Worm (Caenorhabditis elegans): Measurements from ENCODE around the gene C48A7.16.
A peak's percentile ranks its signal among the peaks of the same experiment; 100 is the strongest.

C48A7.16 gene

ce11 chrIV:7428347-7428746, 23.1 kb downstream of the C48A7.16 start:
- TF ChIP-seq ceh-36 (tag; optimal IDR thresholded peaks at IDR 0.05) (no peak), sea-1 (GFP tag; conservative IDR thresholded peaks at IDR 0.05) (no peak), aly-1 (tag; optimal IDR thresholded peaks at IDR 0.05) (no peak), tbx-11 (GFP tag; IDR thresholded peaks at IDR 0.05) (no peak)

- TF ChIP-seq ama-1 (optimal IDR thresholded peaks at IDR 0.05) (no peak), tra-4 (tag; optimal IDR thresholded peaks at IDR 0.05) (no peak), F13C5.2 (tag; optimal IDR thresholded peaks at IDR 0.05) (no peak), hmg-4 (GFP tag; optimal IDR thresholded peaks at IDR 0.05) (no peak), hmbx-1 (tag; optimal IDR thresholded peaks at IDR 0.05) (no peak), scrt-1 (GFP tag; IDR thresholded peaks at IDR 0.05) (no peak), tbx-37 (GFP tag; conservative IDR thresholded peaks at IDR 0.05) (no peak)
Measured at ce11 chrIV:7428998-7429397, 23.7 kb downstream of the C48A7.16 start.

ce11 chrIV:7433858-7434257, 28.6 kb downstream of the C48A7.16 start, which contains the start of gene B0496.11:
TSS of gene B0496.11 (minus strand) at chrIV:7433958.
- no peak for TF ChIP-seq ceh-36 (tag; optimal IDR thresholded peaks at IDR 0.05)
- no peak for TF ChIP-seq sea-1 (GFP tag; conservative IDR thresholded peaks at IDR 0.05)
- TF ChIP-seq F13C5.2 (tag; optimal IDR thresholded peaks at IDR 0.05): no peak
- no peak for TF ChIP-seq tbx-37 (GFP tag; conservative IDR thresholded peaks at IDR 0.05)
- TF ChIP-seq ceh-13 (GFP tag; optimal IDR thresholded peaks at IDR 0.05): no peak
- no peak for TF ChIP-seq tbx-11 (GFP tag; IDR thresholded peaks at IDR 0.05)
- TF ChIP-seq hmbx-1 (tag; optimal IDR thresholded peaks at IDR 0.05): no peak

ce11 chrIV:7439377-7439776, 34.1 kb downstream of the C48A7.16 start:
- TF ChIP-seq aly-1 (tag; optimal IDR thresholded peaks at IDR 0.05): no peak
- no peak for TF ChIP-seq B0310.2 (tag; optimal IDR thresholded peaks at IDR 0.05)
- no peak for TF ChIP-seq hnd-1 (tag; optimal IDR thresholded peaks at IDR 0.05)
- TF ChIP-seq tbx-11 (GFP tag; IDR thresholded peaks at IDR 0.05): no peak
- no peak for TF ChIP-seq hmg-4 (GFP tag; optimal IDR thresholded peaks at IDR 0.05)
- TF ChIP-seq sea-1 (GFP tag; conservative IDR thresholded peaks at IDR 0.05): no peak
- TF ChIP-seq pes-1 (GFP tag; IDR thresholded peaks at IDR 0.05): no peak

ce11 chrIV:7440238-7440637, 35.0 kb downstream of the C48A7.16 start:
- TF ChIP-seq ceh-36 (tag; optimal IDR thresholded peaks at IDR 0.05): no peak
- no peak for TF ChIP-seq tbx-11 (GFP tag; IDR thresholded peaks at IDR 0.05)
- TF ChIP-seq ama-1 (optimal IDR thresholded peaks at IDR 0.05): no peak
- no peak for TF ChIP-seq ets-7 (tag; optimal IDR thresholded peaks at IDR 0.05)
- no peak for TF ChIP-seq tra-4 (tag; optimal IDR thresholded peaks at IDR 0.05)
- no peak for TF ChIP-seq tbx-37 (GFP tag; conservative IDR thresholded peaks at IDR 0.05)
- TF ChIP-seq aly-1 (tag; optimal IDR thresholded peaks at IDR 0.05): no peak
- no peak for TF ChIP-seq B0310.2 (tag; optimal IDR thresholded peaks at IDR 0.05)

ce11 chrIV:7440985-7441384, 35.7 kb downstream of the C48A7.16 start:
- TF ChIP-seq flt-1 (GFP tag; IDR thresholded peaks at IDR 0.05): peak; percentile 33; the same call in 1 of the 2 replicates
- peak; percentile 53 for TF ChIP-seq pes-1 (GFP tag; IDR thresholded peaks at IDR 0.05)

- no peak for TF ChIP-seq ceh-13 (GFP tag; optimal IDR thresholded peaks at IDR 0.05)
- TF ChIP-seq flt-1 (GFP tag; IDR thresholded peaks at IDR 0.05): no peak
- TF ChIP-seq B0310.2 (tag; optimal IDR thresholded peaks at IDR 0.05): no peak
- no peak for TF ChIP-seq aly-1 (tag; optimal IDR thresholded peaks at IDR 0.05)
- TF ChIP-seq tra-4 (tag; optimal IDR thresholded peaks at IDR 0.05): no peak
- no peak for TF ChIP-seq ceh-36 (tag; optimal IDR thresholded peaks at IDR 0.05)
- TF ChIP-seq hmg-4 (GFP tag; optimal IDR thresholded peaks at IDR 0.05): no peak
- no peak for TF ChIP-seq sea-1 (GFP tag; conservative IDR thresholded peaks at IDR 0.05)
Measured at ce11 chrIV:7445236-7445635, 40.0 kb downstream of the C48A7.16 start, which contains the start of gene valv-1. TSS of gene valv-1 (minus strand) at chrIV:7445336.

- TF ChIP-seq hnd-1 (tag; optimal IDR thresholded peaks at IDR 0.05): no peak
- TF ChIP-seq ceh-36 (tag; optimal IDR thresholded peaks at IDR 0.05): no peak
- no peak for TF ChIP-seq tbx-37 (GFP tag; conservative IDR thresholded peaks at IDR 0.05)
- no peak for TF ChIP-seq flt-1 (GFP tag; IDR thresholded peaks at IDR 0.05)
- TF ChIP-seq hmbx-1 (tag; optimal IDR thresholded peaks at IDR 0.05): no peak
- no peak for TF ChIP-seq sea-1 (GFP tag; conservative IDR thresholded peaks at IDR 0.05)
- no peak for TF ChIP-seq hmg-4 (GFP tag; optimal IDR thresholded peaks at IDR 0.05)
- TF ChIP-seq ceh-13 (GFP tag; optimal IDR thresholded peaks at IDR 0.05): no peak
- TF ChIP-seq ama-1 (optimal IDR thresholded peaks at IDR 0.05): no peak
- no peak for TF ChIP-seq ets-7 (tag; optimal IDR thresholded peaks at IDR 0.05)
- no peak for TF ChIP-seq pes-1 (GFP tag; IDR thresholded peaks at IDR 0.05)
- TF ChIP-seq tbx-11 (GFP tag; IDR thresholded peaks at IDR 0.05): no peak
Measured at ce11 chrIV:7445995-7446394, 40.7 kb downstream of the C48A7.16 start, which contains the start of gene B0496.1. TSS of gene B0496.1 (plus strand) at chrIV:7446295.

- TF ChIP-seq scrt-1 (GFP tag; IDR thresholded peaks at IDR 0.05): no peak
- no peak for TF ChIP-seq ama-1 (optimal IDR thresholded peaks at IDR 0.05)
- no peak for TF ChIP-seq ceh-13 (GFP tag; optimal IDR thresholded peaks at IDR 0.05)
- TF ChIP-seq B0310.2 (tag; optimal IDR thresholded peaks at IDR 0.05): no peak
- TF ChIP-seq ets-7 (tag; optimal IDR thresholded peaks at IDR 0.05): no peak
Measured at ce11 chrIV:7447556-7447955, 42.3 kb downstream of the C48A7.16 start, which contains the start of gene B0496.2. TSS of gene B0496.2 (plus strand) at chrIV:7447856.
